Fruit fly (Drosophila melanogaster) whole organism, embryonic: ENCODE results near the gene CG4382.

ENCODE experiments used
- Adf1 ChIP-seq: fragments of 200-800 bp; sonication (Bioruptor generic); IDR thresholded peaks from 2 replicates; pipeline ENCODE4 v1.3.6; 2022; ENCODE audit warnings: missing biosample characterization, missing genetic modification characterization
- Atf6 ChIP-seq: fragments of 200-800 bp; sonication (Bioruptor generic); IDR thresholded peaks from 2 replicates; pipeline ENCODE4 v1.3.6; 2022; ENCODE audit warnings: missing biosample characterization, missing genetic modification characterization
- CG10431 ChIP-seq: fragments of 200-800 bp; sonication (Bioruptor generic); optimal IDR thresholded peaks from 3 replicates; lab custom pipeline; 2018; ENCODE audit warnings: missing biosample characterization, mild to moderate bottlenecking, missing genetic modification characterization
- CG11398 ChIP-seq: fragments of 200-800 bp; sonication (Bioruptor generic); optimal IDR thresholded peaks from 2 replicates; lab custom pipeline; 2016; ENCODE audit warnings: missing biosample characterization, missing genetic modification characterization
- CG11456 ChIP-seq: fragments of 200-800 bp; sonication (Bioruptor generic); IDR thresholded peaks from 3 replicates; pipeline ENCODE4 v1.3.6; 2022; ENCODE audit warnings: missing biosample characterization, missing genetic modification characterization
- CG13775 ChIP-seq: fragments of 200-800 bp; sonication (Bioruptor generic); optimal IDR thresholded peaks from 3 replicates; lab custom pipeline; 2017; ENCODE audit warnings: missing biosample characterization, mild to moderate bottlenecking, missing genetic modification characterization
- CG14014 ChIP-seq: fragments of 200-800 bp; sonication (Bioruptor generic); IDR thresholded peaks from 2 replicates; pipeline ENCODE4 v1.3.6; 2022; ENCODE audit warnings: missing biosample characterization, missing genetic modification characterization
- CG1647 ChIP-seq: fragments of 200-800 bp; sonication (Bioruptor generic); optimal IDR thresholded peaks from 3 replicates; lab custom pipeline; 2016; ENCODE audit warnings: missing biosample characterization, missing genetic modification characterization
- CG17612 ChIP-seq: fragments of 200-800 bp; sonication (Bioruptor generic); IDR thresholded peaks from 2 replicates; pipeline ENCODE4 v1.3.6; 2022; ENCODE audit warnings: missing biosample characterization, missing genetic modification characterization
- CG2678 ChIP-seq: fragments of 200-800 bp; sonication (Bioruptor generic); optimal IDR thresholded peaks from 3 replicates; lab custom pipeline; 2019; ENCODE audit warnings: missing biosample characterization, mild to moderate bottlenecking, missing genetic modification characterization, moderate library complexity
- CG3726 ChIP-seq: fragments of 200-800 bp; sonication (Bioruptor generic); IDR thresholded peaks from 3 replicates; pipeline ENCODE4, ENCODE4 v1.3.6; 2022; ENCODE audit warnings: missing biosample characterization, missing genetic modification characterization
- CG4617 ChIP-seq: fragments of 200-800 bp; sonication (Bioruptor generic); optimal IDR thresholded peaks from 3 replicates; lab custom pipeline; 2016; ENCODE audit warnings: missing biosample characterization, missing genetic modification characterization, borderline replicate concordance
- CG4854 ChIP-seq: fragments of 200-800 bp; sonication (Bioruptor generic); optimal IDR thresholded peaks from 2 replicates; lab custom pipeline; 2016; ENCODE audit warnings: missing biosample characterization, missing genetic modification characterization, inconsistent platforms
- CG5953 ChIP-seq: fragments of 200-800 bp; sonication (Bioruptor generic); IDR thresholded peaks from 2 replicates; pipeline ENCODE4 v1.3.6; 2022; ENCODE audit warnings: missing biosample characterization, missing genetic modification characterization
- CG6683 ChIP-seq: fragments of 200-800 bp; sonication (Bioruptor generic); optimal IDR thresholded peaks from 2 replicates; lab custom pipeline; 2017; ENCODE audit warnings: missing biosample characterization, mild to moderate bottlenecking, missing genetic modification characterization, missing genetic modification reagents
- CG6791 ChIP-seq: fragments of 200-800 bp; sonication (Bioruptor generic); IDR thresholded peaks from 3 replicates; pipeline ENCODE4 v1.3.6; 2022; ENCODE audit warnings: missing biosample characterization, missing genetic modification characterization; ENCODE audit not compliant: partially characterized antibody
- CG7786 ChIP-seq: fragments of 200-800 bp; sonication (Bioruptor generic); optimal IDR thresholded peaks from 2 replicates; lab custom pipeline; 2016; ENCODE audit warnings: missing biosample characterization, missing genetic modification characterization
- CG7987 ChIP-seq: fragments of 200-800 bp; sonication (Bioruptor generic); optimal IDR thresholded peaks from 2 replicates; lab custom pipeline; 2018; ENCODE audit warnings: missing biosample characterization, mild to moderate bottlenecking, missing genetic modification characterization, moderate library complexity
- CG9727 ChIP-seq: fragments of 200-800 bp; sonication (Bioruptor generic); optimal IDR thresholded peaks from 3 replicates; lab custom pipeline; 2017; ENCODE audit warnings: missing biosample characterization, mild to moderate bottlenecking, missing genetic modification characterization
- CG9817 ChIP-seq: fragments of 200-800 bp; sonication (Bioruptor generic); optimal IDR thresholded peaks from 2 replicates; lab custom pipeline; 2018; ENCODE audit warnings: missing biosample characterization, mild to moderate bottlenecking, missing genetic modification characterization, moderate library complexity
- D19B ChIP-seq: fragments of 200-800 bp; sonication (Bioruptor generic); optimal IDR thresholded peaks from 2 replicates; lab custom pipeline; 2017; ENCODE audit warnings: missing biosample characterization, mild to moderate bottlenecking, missing genetic modification characterization
- Dbx ChIP-seq: fragments of 200-800 bp; sonication (Bioruptor generic); IDR thresholded peaks from 3 replicates; pipeline ENCODE4 v1.3.6; 2022; ENCODE audit warnings: missing biosample characterization, missing genetic modification characterization
- Hmr ChIP-seq: fragments of 200-800 bp; sonication (Bioruptor generic); optimal IDR thresholded peaks from 3 replicates; lab custom pipeline; 2017; ENCODE audit warnings: mild to moderate bottlenecking, missing biosample characterization, missing genetic modification reagents, missing genetic modification characterization
- MESR4 ChIP-seq: fragments of 200-800 bp; sonication (Bioruptor generic); optimal IDR thresholded peaks from 2 replicates; lab custom pipeline; 2018; ENCODE audit warnings: missing biosample characterization, mild to moderate bottlenecking, missing genetic modification characterization, moderate library complexity
- Nf-YA ChIP-seq: fragments of 200-800 bp; sonication (Bioruptor generic); IDR thresholded peaks from 2 replicates; pipeline ENCODE4 v1.3.6; 2022; ENCODE audit warnings: missing biosample characterization, missing genetic modification characterization
- Nf-YB ChIP-seq: fragments of 200-800 bp; sonication (Bioruptor generic); optimal IDR thresholded peaks from 3 replicates; lab custom pipeline; 2019; ENCODE audit warnings: missing biosample characterization, mild to moderate bottlenecking, missing genetic modification characterization, moderate library complexity
- Nf-YC ChIP-seq: fragments of 200-800 bp; optimal IDR thresholded peaks from 3 replicates; lab custom pipeline; 2019; ENCODE audit warnings: missing biosample characterization, mild to moderate bottlenecking, missing genetic modification characterization, moderate library complexity
- NfI ChIP-seq: fragments of 200-800 bp; sonication (Bioruptor generic); optimal IDR thresholded peaks from 3 replicates; lab custom pipeline; 2018; ENCODE audit warnings: missing biosample characterization, mild to moderate bottlenecking, missing genetic modification characterization, moderate library complexity
- Oaz ChIP-seq: fragments of 200-800 bp; sonication (Bioruptor generic); IDR thresholded peaks from 2 replicates; pipeline ENCODE4 v1.3.6; 2022; ENCODE audit warnings: missing biosample characterization, missing genetic modification characterization
- Pdp1 ChIP-seq, 2 experiments: fragments of 200-800 bp; sonication (Bioruptor generic); optimal IDR thresholded peaks; 3 replicates each; lab custom pipeline; 2016; ENCODE audit warnings: missing biosample characterization in 2 of 2, missing genetic modification characterization in 2 of 2, mild to moderate bottlenecking in 1 of 2, moderate library complexity in 1 of 2
- Rx ChIP-seq: fragments of 200-800 bp; sonication (Bioruptor generic); IDR thresholded peaks from 2 replicates; pipeline ENCODE4 v1.3.6; 2022; ENCODE audit warnings: missing biosample characterization, missing genetic modification characterization
- Sry-β ChIP-seq: fragments of 200-800 bp; sonication (Bioruptor generic); optimal IDR thresholded peaks from 2 replicates; lab custom pipeline; 2018; ENCODE audit warnings: missing biosample characterization, mild to moderate bottlenecking, missing genetic modification characterization, moderate library complexity
- az2 ChIP-seq: fragments of 200-800 bp; sonication (Bioruptor generic); optimal IDR thresholded peaks from 3 replicates; lab custom pipeline; 2016; ENCODE audit warnings: missing biosample characterization, missing genetic modification characterization
- bigmax ChIP-seq: fragments of 200-800 bp; sonication (Bioruptor generic); optimal IDR thresholded peaks from 2 replicates; lab custom pipeline; 2018; ENCODE audit warnings: missing biosample characterization, mild to moderate bottlenecking, missing genetic modification characterization
- cato ChIP-seq: fragments of 200-800 bp; sonication (Bioruptor generic); optimal IDR thresholded peaks from 2 replicates; lab custom pipeline; 2016; ENCODE audit warnings: missing biosample characterization, missing genetic modification characterization, borderline replicate concordance
- chn ChIP-seq: fragments of 200-800 bp; sonication (Bioruptor generic); optimal IDR thresholded peaks from 2 replicates; lab custom pipeline; 2016; ENCODE audit warnings: missing biosample characterization, missing genetic modification characterization
- crp ChIP-seq, 2 experiments: fragments of 200-800 bp; sonication (Bioruptor generic); optimal IDR thresholded peaks; 2 replicates in 1 of 2; 3 replicates in 1 of 2; lab custom pipeline; 2017; ENCODE audit warnings: missing biosample characterization in 2 of 2, missing genetic modification characterization in 2 of 2, mild to moderate bottlenecking in 1 of 2, moderate library complexity in 1 of 2
- exex ChIP-seq: fragments of 200-800 bp; sonication (Bioruptor generic); optimal IDR thresholded peaks from 4 replicates; lab custom pipeline; 2018; ENCODE audit warnings: missing biosample characterization, mild to moderate bottlenecking, missing genetic modification characterization, moderate library complexity
- fru ChIP-seq: fragments of >200 bp; optimal IDR thresholded peaks from 2 replicates; lab custom pipeline; 2017
- gce ChIP-seq: fragments of 200-800 bp; sonication (Bioruptor generic); IDR thresholded peaks from 3 replicates; pipeline ENCODE4 v1.3.6; 2022; ENCODE audit warnings: missing biosample characterization, missing genetic modification characterization
- gfzf ChIP-seq: fragments of 200-800 bp; sonication (Bioruptor generic); optimal IDR thresholded peaks from 2 replicates; lab custom pipeline; 2016; ENCODE audit warnings: missing biosample characterization, mild to moderate bottlenecking, missing genetic modification characterization, moderate library complexity
- hb ChIP-seq: fragments of 200-800 bp; sonication (Bioruptor generic); IDR thresholded peaks from 3 replicates; pipeline ENCODE4 v1.3.6; 2022; ENCODE audit warnings: missing biosample characterization, missing genetic modification characterization; ENCODE audit not compliant: partially characterized antibody
- luna ChIP-seq: fragments of 200-800 bp; sonication (Bioruptor generic); optimal IDR thresholded peaks from 2 replicates; lab custom pipeline; 2016; ENCODE audit warnings: missing biosample characterization, missing genetic modification characterization
- maf-S ChIP-seq: fragments of 200-800 bp; sonication (Bioruptor generic); optimal IDR thresholded peaks from 2 replicates; lab custom pipeline; 2016; ENCODE audit warnings: missing biosample characterization, missing genetic modification characterization
- prd ChIP-seq, 3 experiments: fragments of >200 bp in 2 of 3; fragments of 200-800 bp in 1 of 3; sonication (Bioruptor generic) in 1 of 3; optimal IDR thresholded peaks in 2 of 3; IDR thresholded peaks in 1 of 3; 2 replicates in 2 of 3; 3 replicates in 1 of 3; pipeline versions ENCODE4 v1.3.6 to Lab custom; 2017 to 2022; ENCODE audit warnings: missing biosample characterization in 1 of 3, missing genetic modification characterization in 1 of 3
- seq ChIP-seq: fragments of 200-800 bp; sonication (Bioruptor generic); IDR thresholded peaks from 2 replicates; pipeline ENCODE4 v1.3.6; 2022; ENCODE audit warnings: missing biosample characterization, missing genetic modification characterization
- tin ChIP-seq: fragments of 200-800 bp; sonication (Bioruptor generic); optimal IDR thresholded peaks from 3 replicates; lab custom pipeline; 2016; ENCODE audit warnings: missing biosample characterization, missing genetic modification characterization
- twi ChIP-seq: fragments of 200-800 bp; optimal IDR thresholded peaks from 2 replicates; lab custom pipeline; 2019; ENCODE audit warnings: missing biosample characterization, mild to moderate bottlenecking, missing genetic modification characterization, moderate library complexity
- vnd ChIP-seq: fragments of 200-800 bp; sonication (Bioruptor generic); IDR thresholded peaks from 3 replicates; pipeline ENCODE4 v1.3.6; 2022; ENCODE audit warnings: missing biosample characterization, missing genetic modification characterization; ENCODE audit not compliant: partially characterized antibody
- vvl ChIP-seq: fragments of 200-800 bp; sonication (Bioruptor generic); IDR thresholded peaks from 2 replicates; pipeline ENCODE4 v1.3.6; 2022; ENCODE audit warnings: missing biosample characterization, missing genetic modification characterization

The CG4382 gene

DNA sequence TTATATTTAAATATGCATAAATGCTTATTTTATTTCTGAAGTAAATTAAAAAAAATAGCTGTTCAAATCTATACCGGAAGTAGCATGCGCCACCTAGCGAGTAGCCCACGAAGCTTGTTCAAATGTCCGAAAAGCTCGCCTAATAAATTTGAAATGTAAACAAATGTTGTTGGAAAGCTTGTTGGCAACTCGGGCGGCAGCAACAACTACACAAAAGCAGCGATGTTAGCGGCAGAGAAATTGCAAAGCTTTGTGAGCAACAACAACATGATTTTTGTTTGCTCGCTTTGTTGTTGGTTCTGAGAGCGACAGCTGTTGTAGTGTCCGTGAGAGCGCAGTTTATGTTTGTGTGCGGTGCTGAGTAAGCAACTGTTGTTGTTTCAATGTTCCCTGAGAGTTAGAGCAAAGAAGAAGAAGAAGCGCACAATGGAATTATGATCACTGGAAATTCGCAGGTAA is 33.2 kb downstream of the CG4382 start (continued):
- TF ChIP-seq luna (peak; percentile 95), CG11398 (GFP tag; lab: Kevin White, UChicago) (peak; percentile 97), vnd (no peak), Adf1 (GFP tag; lab: Robert Waterston, UW) (peak; percentile 95), CG4617 (peak; percentile 88), gce (GFP tag; lab: Robert Waterston, UW) (peak; percentile 98), CG9727 (GFP tag; lab: Kevin White, UChicago) (peak; percentile 96), Oaz (peak; percentile 93), NfI (GFP tag; lab: Kevin White, UChicago) (peak; percentile 100), CG2678 (peak; percentile 95), CG11456 (GFP tag; lab: Robert Waterston, UW) (peak; percentile 98), bigmax (GFP tag; lab: Kevin White, UChicago) (peak; percentile 93), CG7987 (GFP tag; lab: Kevin White, UChicago) (peak; percentile 100), az2 (peak; percentile 95), crp (GFP tag; optimal IDR thresholded peaks at IDR 0.05; lab: Kevin White, UChicago) (peak in 1 of 2 experiments; percentile 70), CG7786 (GFP tag; lab: Kevin White, UChicago) (peak; percentile 74), MESR4 (GFP tag; lab: Kevin White, UChicago) (peak; percentile 89), twi (tag; lab: Kevin White, UChicago) (peak; percentile 87), D19B (peak; percentile 94), CG1647 (GFP tag; lab: Kevin White, UChicago) (peak; percentile 96), Nf-YB (GFP tag; lab: Kevin White, UChicago) (peak; percentile 87), gfzf (GFP tag; lab: Kevin White, UChicago) (peak; percentile 0), CG6791 (no peak), Sry-β (peak; percentile 81), maf-S (GFP tag; lab: Kevin White, UChicago) (peak; percentile 93), CG9817 (peak; percentile 97), CG3726 (peak; percentile 83; the same call in 2 of the 3 replicates), Nf-YC (tag; lab: Kevin White, UChicago) (peak; percentile 88), tin (peak; percentile 95), CG4854 (GFP tag; lab: Kevin White, UChicago) (peak; percentile 97), Hmr (GFP tag; lab: Kevin White, UChicago) (peak; percentile 100), prd (optimal IDR thresholded peaks at IDR 0.05; lab: Kevin White, UChicago) (no peak), prd (GFP tag; IDR thresholded peaks at IDR 0.05; lab: Robert Waterston, UW) (peak; percentile 72), CG10431 (GFP tag; lab: Kevin White, UChicago) (peak; percentile 99), seq (GFP tag; lab: Robert Waterston, UW) (peak; percentile 98), Pdp1 (GFP tag; optimal IDR thresholded peaks at IDR 0.05; lab: Kevin White, UChicago) (peak; percentile 90 to 92), Dbx (GFP tag; lab: Robert Waterston, UW) (peak; percentile 97), CG14014 (GFP tag; lab: Robert Waterston, UW) (peak; percentile 96), CG13775 (GFP tag; lab: Kevin White, UChicago) (peak; percentile 96), Nf-YA (peak; percentile 97), Atf6 (GFP tag; lab: Robert Waterston, UW) (peak; percentile 97), CG17612 (GFP tag; lab: Robert Waterston, UW) (peak; percentile 79), fru (no peak), cato (GFP tag; lab: Kevin White, UChicago) (peak; percentile 86), hb (GFP tag; lab: Robert Waterston, UW) (no peak), exex (tag; lab: Kevin White, UChicago) (peak; percentile 94), Rx (peak; percentile 95), vvl (GFP tag; lab: Robert Waterston, UW) (peak; percentile 99), CG6683 (GFP tag; lab: Kevin White, UChicago) (peak; percentile 98), chn (GFP tag; lab: Kevin White, UChicago) (peak; percentile 90), CG5953 (peak; percentile 98)
